Fruit fly (Drosophila melanogaster): ENCODE data around the gene CG43402.

Gene CG43402

DNA sequence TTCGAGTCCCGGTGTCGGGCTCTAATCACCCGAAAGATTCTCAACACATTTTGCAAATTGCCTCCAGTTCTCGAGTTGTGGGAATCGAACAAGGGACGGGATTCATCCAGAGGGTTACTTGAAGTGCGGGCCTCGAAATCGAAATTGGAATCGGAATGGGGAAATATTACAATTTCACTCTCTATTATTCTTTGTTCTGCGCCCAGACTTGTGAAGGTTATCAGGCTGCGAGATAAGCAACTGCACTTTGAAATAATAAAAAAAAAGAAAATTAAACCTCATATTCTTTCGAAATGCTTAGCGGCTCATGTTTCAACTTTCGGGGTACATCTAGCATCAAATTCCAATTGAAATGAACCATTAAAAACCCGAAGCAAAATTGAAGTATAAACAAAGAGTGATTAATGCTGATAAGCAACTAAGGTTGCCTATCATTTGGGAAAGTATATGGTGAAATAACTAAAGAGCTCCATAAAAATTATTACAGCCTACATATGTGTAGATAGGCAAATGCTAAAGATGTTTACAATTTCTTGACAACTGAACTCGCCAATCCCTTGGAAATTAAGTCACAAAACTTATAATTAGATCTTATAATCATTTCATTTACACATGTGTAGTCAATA, at the start of gene CG43402:
Gene CG43402, plus strand, starts transcription at position 576 of the 626 bp plus-strand sequence.
- no peak for TF ChIP-seq CG17801 (GFP tag; optimal IDR thresholded peaks at IDR 0.05; ENCODE audit: partially characterized antibody)

DNA sequence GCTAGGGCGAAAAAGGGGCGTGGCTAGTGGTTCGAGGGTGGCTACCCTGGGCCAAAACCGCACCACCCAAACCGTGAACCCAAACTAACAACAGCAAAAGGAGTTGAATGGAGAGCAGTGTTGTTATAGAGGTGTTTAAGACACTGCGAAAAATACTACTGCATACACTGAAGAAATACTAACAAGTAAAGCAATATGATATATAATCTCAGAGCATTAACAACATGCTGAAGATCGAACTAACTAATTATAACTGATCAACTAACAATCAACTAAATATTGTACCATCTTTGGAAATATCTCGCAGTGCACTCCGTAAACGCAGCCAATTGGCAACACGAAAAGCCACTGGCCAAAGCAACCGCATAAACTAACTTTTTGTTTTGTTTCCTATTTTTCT, 48.8 kb upstream of the CG43402 start:
- TF ChIP-seq CG17801 (GFP tag; optimal IDR thresholded peaks at IDR 0.05; ENCODE audit: partially characterized antibody), result no peak

dm6 chr2L:1399434-1399833, 43.0 kb upstream of the CG43402 start:
- no peak for TF ChIP-seq CG17801 (GFP tag; optimal IDR thresholded peaks at IDR 0.05; ENCODE audit: partially characterized antibody)

dm6 chr2L:1402728-1403127, 39.7 kb upstream of the CG43402 start:
- TF ChIP-seq CG17801 (GFP tag; optimal IDR thresholded peaks at IDR 0.05; ENCODE audit: partially characterized antibody), result no peak

- TF ChIP-seq CG17801 (GFP tag; optimal IDR thresholded peaks at IDR 0.05; ENCODE audit: partially characterized antibody), result no peak
These were observed 37.5 kb upstream of the CG43402 start for dm6 chr2L:1404896-1405453.

dm6 chr2L:1405573-1405972, 36.9 kb upstream of the CG43402 start:
- TF ChIP-seq CG17801 (GFP tag; optimal IDR thresholded peaks at IDR 0.05; ENCODE audit: partially characterized antibody), result no peak

dm6 chr2L:1409695-1410094, 32.7 kb upstream of the CG43402 start:
- TF ChIP-seq CG17801 (GFP tag; optimal IDR thresholded peaks at IDR 0.05; ENCODE audit: partially characterized antibody), result no peak

- no peak for TF ChIP-seq CG17801 (GFP tag; optimal IDR thresholded peaks at IDR 0.05; ENCODE audit: partially characterized antibody)
These were observed 31.4 kb upstream of the CG43402 start for dm6 chr2L:1410780-1411625.

- TF ChIP-seq CG17801 (GFP tag; optimal IDR thresholded peaks at IDR 0.05; ENCODE audit: partially characterized antibody), result no peak
These were observed 29.7 kb upstream of the CG43402 start for dm6 chr2L:1412691-1413090.

dm6 chr2L:1414019-1414418, 28.4 kb upstream of the CG43402 start:
- no peak for TF ChIP-seq CG17801 (GFP tag; optimal IDR thresholded peaks at IDR 0.05; ENCODE audit: partially characterized antibody)

DNA sequence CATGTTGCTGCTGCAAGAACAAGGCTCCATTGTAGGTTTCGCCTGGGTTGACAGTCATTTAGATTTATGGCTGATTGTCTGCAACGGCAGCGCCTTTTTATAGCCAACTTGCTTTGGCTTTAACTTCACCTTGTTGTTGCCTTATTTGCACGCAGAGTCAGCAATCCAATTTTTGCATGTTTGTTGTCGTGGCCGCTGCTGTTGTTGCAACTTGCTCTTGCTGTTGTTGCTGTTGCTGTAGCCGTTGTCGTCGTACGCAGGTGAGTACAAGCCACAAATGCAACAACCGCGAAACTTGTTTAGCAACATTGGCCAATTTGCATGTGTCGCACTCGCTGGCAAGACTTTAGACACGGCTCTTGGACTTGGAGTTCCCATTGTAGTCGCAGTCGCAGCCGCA, 26.9 kb upstream of the CG43402 start:
- TF ChIP-seq CG17801 (GFP tag; optimal IDR thresholded peaks at IDR 0.05; ENCODE audit: partially characterized antibody), result no peak

dm6 chr2L:1418129-1418746, 24.2 kb upstream of the CG43402 start:
- TF ChIP-seq CG17801 (GFP tag; optimal IDR thresholded peaks at IDR 0.05; ENCODE audit: partially characterized antibody), result no peak

DNA sequence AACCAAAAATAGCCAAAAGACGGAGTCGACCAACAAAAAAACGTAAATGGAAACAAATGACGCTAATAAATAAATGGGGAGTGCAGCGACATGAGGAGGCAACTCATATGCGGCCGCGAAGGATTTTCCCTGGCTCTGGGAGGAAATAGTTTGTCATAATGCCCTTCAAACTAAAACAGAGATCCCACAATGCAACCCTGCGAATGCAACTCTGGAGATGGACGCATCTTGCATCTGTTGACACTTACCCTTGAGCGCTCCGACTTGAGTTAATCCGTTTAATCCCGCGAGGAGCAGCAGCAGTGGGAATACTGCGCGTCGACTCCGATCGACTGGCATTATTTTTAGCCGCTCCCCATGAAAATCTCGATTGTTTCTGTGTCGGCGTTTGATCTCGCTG, 22.8 kb upstream of the CG43402 start:
- TF ChIP-seq CG17801 (GFP tag; optimal IDR thresholded peaks at IDR 0.05; ENCODE audit: partially characterized antibody), result no peak

DNA sequence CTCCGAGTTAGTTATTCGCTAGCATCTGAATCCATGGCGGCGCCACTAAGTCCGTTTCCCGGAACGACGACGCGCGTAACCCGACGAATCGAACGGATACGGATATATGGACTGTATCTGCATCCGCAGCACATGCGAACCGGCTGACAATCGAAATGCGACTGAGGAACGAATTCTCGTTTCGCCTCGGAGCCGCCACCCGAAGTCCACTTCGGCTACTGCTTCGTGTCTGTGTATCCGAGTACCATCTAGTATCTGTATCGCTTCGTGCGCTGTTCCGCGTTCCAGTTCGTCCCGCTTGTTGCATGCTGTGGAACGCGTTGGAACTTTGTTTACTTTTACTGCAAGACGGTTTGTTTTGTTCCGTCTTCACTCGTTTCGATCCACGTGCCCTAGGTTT, 22.1 kb upstream of the CG43402 start, which contains the start of gene robo2:
Gene robo2, minus strand, starts transcription at position 167 of the 400 bp plus-strand sequence.
- TF ChIP-seq CG17801 (GFP tag; optimal IDR thresholded peaks at IDR 0.05; ENCODE audit: partially characterized antibody), result no peak

- no peak for TF ChIP-seq CG17801 (GFP tag; optimal IDR thresholded peaks at IDR 0.05; ENCODE audit: partially characterized antibody)
These were observed 20.7 kb upstream of the CG43402 start for dm6 chr2L:1421460-1422332.
